Worm (Caenorhabditis elegans) whole organism, late embryonic: ENCODE results near the gene F54E4.2.
A peak's percentile ranks its signal among the peaks of the same experiment; 100 is the strongest.

Source experiments
- C08G9.2 ChIP-seq: sonication (generic microtip); optimal IDR thresholded peaks from 2 replicates; lab custom pipeline; 2016; ENCODE audit warnings: mild to moderate bottlenecking, missing genetic modification characterization, moderate library complexity, missing compliant biosample characterization
- ama-1 ChIP-seq: fragments of 150-350 bp; optimal IDR thresholded peaks from 2 replicates; lab custom pipeline; 2014
- ceh-14 ChIP-seq: sonication (generic microtip); optimal IDR thresholded peaks from 2 replicates; lab custom pipeline; 2016; ENCODE audit warnings: missing genotype, missing genetic modification characterization, missing compliant biosample characterization
- ceh-2 ChIP-seq: sonication (generic microtip); optimal IDR thresholded peaks from 2 replicates; lab custom pipeline; 2016; ENCODE audit warnings: missing genotype, missing genetic modification characterization, missing compliant biosample characterization
- ceh-22 ChIP-seq: sonication (generic microtip); optimal IDR thresholded peaks from 2 replicates; lab custom pipeline; 2017; ENCODE audit warnings: missing biosample characterization, missing genetic modification characterization
- ceh-24 ChIP-seq: sonication (generic microtip); optimal IDR thresholded peaks from 2 replicates; lab custom pipeline; 2016; ENCODE audit warnings: mild to moderate bottlenecking, missing genetic modification characterization, missing compliant biosample characterization
- ceh-31 ChIP-seq: sonication (generic microtip); optimal IDR thresholded peaks from 2 replicates; lab custom pipeline; 2016; ENCODE audit warnings: missing genetic modification characterization, missing compliant biosample characterization
- ceh-48 ChIP-seq: sonication (generic microtip); optimal IDR thresholded peaks from 2 replicates; lab custom pipeline; 2016; ENCODE audit warnings: missing genetic modification characterization, inconsistent platforms, missing compliant biosample characterization
- ceh-9 ChIP-seq: sonication (generic microtip); optimal IDR thresholded peaks from 2 replicates; lab custom pipeline; 2016; ENCODE audit warnings: mild to moderate bottlenecking, missing genetic modification characterization, inconsistent platforms, missing compliant biosample characterization
- che-1 ChIP-seq: sonication (generic microtip); optimal IDR thresholded peaks from 2 replicates; lab custom pipeline; 2016; ENCODE audit warnings: mild to moderate bottlenecking, missing genetic modification characterization, missing compliant biosample characterization
- elt-2 ChIP-seq: sonication (generic microtip); optimal IDR thresholded peaks from 2 replicates; lab custom pipeline; 2016; ENCODE audit warnings: missing genetic modification reagents, missing genetic modification characterization, missing compliant biosample characterization
- elt-4 ChIP-seq: sonication (generic microtip); optimal IDR thresholded peaks from 2 replicates; lab custom pipeline; 2016; ENCODE audit warnings: missing genetic modification characterization, missing compliant biosample characterization
- ets-4 ChIP-seq: sonication (generic microtip); optimal IDR thresholded peaks from 2 replicates; lab custom pipeline; 2016; ENCODE audit warnings: missing genetic modification characterization, missing compliant biosample characterization
- fkh-10 ChIP-seq: fragments of 150-350 bp; optimal IDR thresholded peaks from 2 replicates; lab custom pipeline; 2014; ENCODE audit warnings: missing biosample characterization, missing genetic modification reagents, missing genetic modification characterization
- hlh-15 ChIP-seq: sonication (generic microtip); optimal IDR thresholded peaks from 2 replicates; lab custom pipeline; 2016; ENCODE audit warnings: missing genetic modification characterization, missing compliant biosample characterization
- hlh-6 ChIP-seq: sonication (generic microtip); optimal IDR thresholded peaks from 2 replicates; lab custom pipeline; 2016; ENCODE audit warnings: missing genotype, missing genetic modification characterization, missing compliant biosample characterization
- lim-6 ChIP-seq: sonication (generic microtip); optimal IDR thresholded peaks from 2 replicates; lab custom pipeline; 2016; ENCODE audit warnings: missing genetic modification characterization, missing compliant biosample characterization
- lin-11 ChIP-seq: fragments of 200-800 bp; sonication (Bioruptor generic); optimal IDR thresholded peaks from 2 replicates; lab custom pipeline; 2018; ENCODE audit warnings: mild to moderate bottlenecking, missing genetic modification characterization, missing compliant biosample characterization
- nfya-1 ChIP-seq: sonication (generic microtip); optimal IDR thresholded peaks from 2 replicates; lab custom pipeline; 2017; ENCODE audit warnings: missing genetic modification characterization, mild to moderate bottlenecking, missing compliant biosample characterization, antibody characterized with exemption, moderate library complexity
- nhr-232 ChIP-seq: sonication (generic microtip); optimal IDR thresholded peaks from 2 replicates; lab custom pipeline; 2016; ENCODE audit warnings: missing genetic modification characterization, missing compliant biosample characterization
- odd-2 ChIP-seq: sonication (generic microtip); optimal IDR thresholded peaks from 2 replicates; lab custom pipeline; 2017; ENCODE audit warnings: antibody characterized with exemption, mild to moderate bottlenecking, missing genetic modification characterization, missing compliant biosample characterization
- pqm-1 ChIP-seq: sonication (generic microtip); optimal IDR thresholded peaks from 2 replicates; lab custom pipeline; 2016; ENCODE audit warnings: missing genetic modification characterization, missing compliant biosample characterization
- ref-2 ChIP-seq: sonication (generic microtip); optimal IDR thresholded peaks from 2 replicates; lab custom pipeline; 2016; ENCODE audit warnings: missing genetic modification characterization, missing compliant biosample characterization
- rnt-1 ChIP-seq: sonication (generic microtip); optimal IDR thresholded peaks from 2 replicates; lab custom pipeline; 2016; ENCODE audit warnings: missing genetic modification characterization, missing compliant biosample characterization
- sdc-2 ChIP-seq: sonication (generic microtip); optimal IDR thresholded peaks from 2 replicates; lab custom pipeline; 2016; ENCODE audit warnings: missing genotype, missing genetic modification characterization, missing compliant biosample characterization
- sox-2 ChIP-seq: fragments of 200-800 bp; sonication (Bioruptor generic); IDR thresholded peaks from 2 replicates; pipeline ENCODE4 v1.3.6; 2022; ENCODE audit warnings: missing genetic modification reagents, missing genetic modification characterization, missing compliant biosample characterization
- sox-4 ChIP-seq: sonication (generic microtip); optimal IDR thresholded peaks from 2 replicates; lab custom pipeline; 2017; ENCODE audit warnings: mild to moderate bottlenecking, missing genetic modification characterization, inconsistent platforms, missing compliant biosample characterization
- syd-9 ChIP-seq: sonication (generic microtip); optimal IDR thresholded peaks from 2 replicates; lab custom pipeline; 2016; ENCODE audit warnings: mild to moderate bottlenecking, missing genetic modification characterization, moderate library complexity, missing compliant biosample characterization
- tbx-2 ChIP-seq: sonication (generic microtip); optimal IDR thresholded peaks from 2 replicates; lab custom pipeline; 2016; ENCODE audit warnings: missing genetic modification characterization, missing compliant biosample characterization
- ttx-3 ChIP-seq: sonication (generic microtip); optimal IDR thresholded peaks from 2 replicates; lab custom pipeline; 2016; ENCODE audit warnings: missing genetic modification reagents, missing genetic modification characterization, missing compliant biosample characterization
- unc-3 ChIP-seq, 2 experiments: fragments of 200-800 bp in 1 of 2; sonication (Bioruptor generic) in 1 of 2; sonication (generic microtip) in 1 of 2; conservative IDR thresholded peaks in 1 of 2; optimal IDR thresholded peaks in 1 of 2; 2 replicates each; pipeline versions ENCODE4 v1.3.6 to Lab custom; 2016 to 2022; ENCODE audit warnings: missing compliant biosample characterization in 2 of 2, missing genetic modification characterization in 2 of 2, missing genetic modification reagents in 1 of 2
- unc-42 ChIP-seq: sonication (generic microtip); optimal IDR thresholded peaks from 2 replicates; lab custom pipeline; 2016; ENCODE audit warnings: missing genotype, missing genetic modification characterization, missing compliant biosample characterization
- zip-5 ChIP-seq: sonication (generic microtip); optimal IDR thresholded peaks from 2 replicates; lab custom pipeline; 2016; ENCODE audit warnings: missing genetic modification characterization, missing compliant biosample characterization
- ztf-16 ChIP-seq: sonication (generic microtip); optimal IDR thresholded peaks from 2 replicates; lab custom pipeline; 2017; ENCODE audit warnings: missing genetic modification characterization, missing compliant biosample characterization

The F54E4.2 gene

DNA sequence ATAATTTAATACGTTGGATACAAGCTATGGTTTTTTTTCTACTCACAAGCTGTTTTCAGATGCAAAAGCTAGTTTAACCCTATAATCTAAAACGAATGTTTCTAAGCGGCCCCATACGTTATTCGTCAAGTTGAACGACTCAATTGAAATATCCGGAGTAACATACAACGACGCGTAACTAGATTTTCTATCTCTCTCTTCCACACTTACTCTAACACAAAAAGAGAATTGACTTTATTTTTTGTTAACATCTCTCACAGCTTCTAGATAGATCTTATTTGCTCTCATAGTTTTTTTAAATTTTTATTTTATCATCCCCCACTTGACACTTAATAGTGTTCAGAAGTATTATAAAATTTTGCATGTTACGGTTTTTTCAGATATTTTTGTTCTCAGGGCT, 35.5 kb downstream of the F54E4.2 start:
- TF ChIP-seq unc-42 (tag; lab: Kevin White, UChicago) (peak; percentile 94), ref-2 (tag; lab: Kevin White, UChicago) (no peak)
- TF ChIP-seq, all 69 proteins: peak for 1

DNA sequence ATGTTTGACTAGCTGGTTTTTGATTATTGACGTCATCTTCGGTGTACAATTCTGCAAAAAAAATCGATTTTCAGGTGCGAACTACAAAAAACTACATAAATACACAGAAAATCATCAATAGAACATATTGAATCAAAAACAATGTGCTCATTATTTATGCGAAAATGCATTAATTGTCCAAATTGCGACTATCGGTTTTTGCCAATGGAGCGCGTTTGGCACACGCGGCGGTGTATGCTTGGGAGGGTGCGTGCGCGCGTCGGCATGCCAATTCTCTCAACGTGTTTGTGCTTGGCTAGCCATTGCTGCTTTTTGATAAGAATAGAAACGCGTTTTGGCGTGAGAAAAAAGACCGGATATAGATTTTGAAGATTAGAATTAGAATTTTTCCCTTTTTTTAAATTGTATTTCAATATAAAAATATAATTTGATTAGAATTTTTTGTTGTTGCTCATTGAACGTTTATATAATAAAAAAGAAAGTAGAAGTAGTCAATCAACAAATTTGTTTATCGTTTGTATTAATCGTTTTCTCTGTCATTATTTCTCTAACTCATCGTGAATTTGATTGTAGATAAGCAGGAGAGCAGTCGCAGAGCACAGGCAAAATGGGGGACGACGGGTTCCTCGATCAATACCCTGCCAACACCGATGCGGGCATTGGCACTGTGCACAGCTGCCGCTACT, 39.5 kb downstream of the F54E4.2 start, which contains the start of the genes C44H4.4 and tap-1:
TSS of gene C44H4.4 (minus strand) at position 51 of the 686 bp plus-strand sequence.
TSS of gene tap-1 (plus strand) at position 574 of the 686 bp plus-strand sequence.
- TF ChIP-seq lin-11 (tag; lab: Kevin White, UChicago) (no peak), ttx-3 (no peak), ceh-14 (peak; percentile 40), hlh-15 (no peak), ceh-9 (tag; lab: Kevin White, UChicago) (no peak), odd-2 (no peak), C08G9.2 (tag; lab: Kevin White, UChicago) (no peak), elt-2 (tag; lab: Kevin White, UChicago) (peak; percentile 30), unc-3 (GFP tag; conservative IDR thresholded peaks at IDR 0.05; lab: Robert Waterston, UW) (no peak), unc-3 (tag; optimal IDR thresholded peaks at IDR 0.05; lab: Kevin White, UChicago) (no peak), elt-4 (tag; lab: Kevin White, UChicago) (no peak), nfya-1 (tag; lab: Kevin White, UChicago) (peak; percentile 29), ceh-31 (tag; lab: Kevin White, UChicago) (peak; percentile 56), unc-42 (tag; lab: Kevin White, UChicago) (peak; percentile 87), pqm-1 (tag; lab: Kevin White, UChicago) (no peak), ceh-48 (tag; lab: Kevin White, UChicago) (peak; percentile 77), syd-9 (tag; lab: Kevin White, UChicago) (no peak), sox-2 (no peak)

DNA sequence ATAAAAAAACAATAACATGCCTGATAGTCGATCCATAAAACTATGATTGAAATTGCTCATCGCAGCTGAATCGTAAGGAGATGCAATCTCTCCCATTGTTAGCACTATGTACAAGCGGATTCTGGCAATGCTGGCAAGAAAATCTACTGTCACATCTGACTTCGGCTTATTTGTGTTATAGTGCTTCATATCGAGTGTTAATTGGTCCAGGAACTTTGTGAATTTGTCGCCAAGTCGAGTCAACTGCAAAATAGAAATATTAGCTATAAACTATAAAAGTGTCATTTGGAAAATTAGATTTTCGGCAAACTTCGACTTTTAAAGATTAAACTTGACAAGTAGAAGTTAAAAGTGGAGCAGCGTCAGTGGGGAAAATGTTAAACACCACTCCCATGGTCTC, 44.4 kb downstream of the F54E4.2 start:
- no peak for TF ChIP-seq nhr-232 (tag; lab: Kevin White, UChicago)
- no peak for TF ChIP-seq hlh-15
- TF ChIP-seq ztf-16 (tag; lab: Kevin White, UChicago): no peak
- TF ChIP-seq sox-4 (tag; lab: Kevin White, UChicago): no peak
- TF ChIP-seq tbx-2 (tag; lab: Kevin White, UChicago): no peak
- TF ChIP-seq lim-6 (tag; lab: Kevin White, UChicago): no peak
- no peak for TF ChIP-seq sdc-2 (tag; lab: Kevin White, UChicago)
- no peak for TF ChIP-seq ets-4
- TF ChIP-seq zip-5 (tag; lab: Kevin White, UChicago): no peak
- TF ChIP-seq ceh-48 (tag; lab: Kevin White, UChicago): no peak
- no peak for TF ChIP-seq ceh-24 (tag; lab: Kevin White, UChicago)
- TF ChIP-seq ceh-22: no peak
- TF ChIP-seq che-1: no peak
- TF ChIP-seq lin-11 (tag; lab: Kevin White, UChicago): no peak
- TF ChIP-seq fkh-10 (GFP tag; lab: Kevin White, UChicago): no peak
- no peak for TF ChIP-seq ttx-3
- TF ChIP-seq C08G9.2 (tag; lab: Kevin White, UChicago): no peak
- TF ChIP-seq, all 69 proteins: peak for 0

DNA sequence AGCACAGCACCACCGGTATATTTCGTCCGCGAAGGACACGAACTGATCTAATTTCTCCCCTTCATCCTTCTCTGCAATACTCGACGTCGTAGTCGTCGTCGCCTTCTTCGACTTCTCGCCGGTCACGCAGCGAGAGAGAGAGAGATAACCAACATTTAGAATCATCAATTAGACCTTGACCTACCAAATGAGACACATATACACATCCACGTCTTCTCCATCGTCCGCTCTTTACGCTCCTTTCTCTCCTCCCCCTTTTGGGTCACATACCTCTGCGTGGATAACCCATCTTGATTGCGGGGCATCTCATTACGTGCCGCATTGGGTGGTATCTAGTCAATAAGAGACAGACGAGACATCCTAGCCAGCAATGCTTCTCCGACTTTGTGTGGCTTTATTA, 47.3 kb downstream of the F54E4.2 start, which contains the start of gene sym-1:
TSS of gene sym-1 (plus strand) at position 194 of the 400 bp plus-strand sequence.
- TF ChIP-seq rnt-1 (tag; lab: Kevin White, UChicago) (peak; percentile 45), ceh-2 (tag; lab: Kevin White, UChicago) (peak; percentile 14), ama-1 (lab: Kevin White, UChicago) (no peak), hlh-6 (no peak), ref-2 (tag; lab: Kevin White, UChicago) (peak; percentile 56), ceh-48 (tag; lab: Kevin White, UChicago) (no peak), lim-6 (tag; lab: Kevin White, UChicago) (no peak), C08G9.2 (tag; lab: Kevin White, UChicago) (no peak)
